Fruit fly (Drosophila melanogaster) whole organism, adult: ENCODE results near the gene Tpst.

Source experiments
- CG14711 ChIP-seq: fragments of 200-800 bp; sonication (Bioruptor generic); optimal IDR thresholded peaks from 2 replicates; lab custom pipeline; 2018; ENCODE audit warnings: missing biosample characterization, mild to moderate bottlenecking, missing genetic modification characterization, moderate library complexity
- CG1620 ChIP-seq: fragments of 200-800 bp; sonication (Bioruptor generic); optimal IDR thresholded peaks from 2 replicates; lab custom pipeline; 2016; ENCODE audit warnings: missing biosample characterization, missing genetic modification characterization
- CG5204 ChIP-seq: fragments of 200-800 bp; sonication (Bioruptor generic); optimal IDR thresholded peaks from 2 replicates; lab custom pipeline; 2016; ENCODE audit warnings: missing biosample characterization, missing genetic modification characterization
- Clk ChIP-seq: fragments of 200-800 bp; sonication (Bioruptor generic); optimal IDR thresholded peaks from 2 replicates; lab custom pipeline; 2017; ENCODE audit warnings: missing biosample characterization, missing genetic modification characterization
- Hr96 ChIP-seq: fragments of 200-800 bp; sonication (Bioruptor generic); optimal IDR thresholded peaks from 2 replicates; lab custom pipeline; 2016; ENCODE audit warnings: missing biosample characterization, missing genetic modification characterization
- cic ChIP-seq: fragments of 200-800 bp; sonication (Bioruptor generic); optimal IDR thresholded peaks from 2 replicates; lab custom pipeline; 2017; ENCODE audit warnings: missing biosample characterization, mild to moderate bottlenecking, missing genetic modification characterization, moderate library complexity
- cnc ChIP-seq, 2 experiments: fragments of >200 bp; optimal IDR thresholded peaks; 2 replicates each; lab custom pipeline; 2017
- kay ChIP-seq: fragments of 200-800 bp; sonication (Bioruptor generic); peaks from one replicate; lab custom pipeline; 2016; ENCODE audit warnings: missing biosample characterization, missing genetic modification characterization, borderline replicate concordance
- ovo ChIP-seq: fragments of 200-800 bp; sonication (Bioruptor generic); optimal IDR thresholded peaks from 2 replicates; lab custom pipeline; 2016; ENCODE audit warnings: missing biosample characterization, missing genetic modification characterization
- pad ChIP-seq: fragments of 200-800 bp; sonication (Bioruptor generic); optimal IDR thresholded peaks from 3 replicates; lab custom pipeline; 2017; ENCODE audit warnings: missing biosample characterization, missing genetic modification characterization, mild to moderate bottlenecking, moderate library complexity, missing genetic modification reagents
- toe ChIP-seq: fragments of 200-800 bp; sonication (Bioruptor generic); optimal IDR thresholded peaks from 2 replicates; lab custom pipeline; 2016; ENCODE audit warnings: missing biosample characterization, missing genetic modification characterization

dm6 chrX:13555700-13556099 lies 7.9 kb upstream of the Tpst start, which contains the start of gene CG11816:
- TF ChIP-seq kay (GFP tag; lab: Kevin White, UChicago), result no peak
- no peak for TF ChIP-seq pad (GFP tag; lab: Kevin White, UChicago)
- TF ChIP-seq cic (GFP tag; lab: Kevin White, UChicago), result no peak
- no peak for TF ChIP-seq CG5204 (GFP tag; lab: Kevin White, UChicago)
- no peak for TF ChIP-seq CG14711 (tag; lab: Kevin White, UChicago)
- TF ChIP-seq CG1620 (GFP tag; lab: Kevin White, UChicago), result no peak
- TF ChIP-seq Clk (GFP tag; lab: Kevin White, UChicago), result no peak
- TF ChIP-seq toe (GFP tag; lab: Kevin White, UChicago), result no peak
- TF ChIP-seq Hr96 (GFP tag; lab: Kevin White, UChicago), result no peak
- TF ChIP-seq cnc (optimal IDR thresholded peaks at IDR 0.05; lab: Kevin White, UChicago), result no peak
- no peak for TF ChIP-seq ovo (GFP tag; lab: Kevin White, UChicago)
